Fruit fly (Drosophila melanogaster) whole organism, embryonic: ENCODE results near the gene CG16789.

Experiments
- Adf1 ChIP-seq: fragments of 200-800 bp; sonication (Bioruptor generic); IDR thresholded peaks from 2 replicates; pipeline ENCODE4 v1.3.6; 2022; ENCODE audit warnings: missing biosample characterization, missing genetic modification characterization
- Atf3 ChIP-seq: fragments of 200-800 bp; sonication (Bioruptor generic); optimal IDR thresholded peaks from 3 replicates; lab custom pipeline; 2016; ENCODE audit warnings: missing biosample characterization, missing genetic modification characterization
- B-H2 ChIP-seq: fragments of 200-800 bp; sonication (Bioruptor generic); optimal IDR thresholded peaks from 2 replicates; lab custom pipeline; 2018; ENCODE audit warnings: missing biosample characterization, mild to moderate bottlenecking, missing genetic modification characterization
- Bgb ChIP-seq: fragments of 200-800 bp; sonication (Bioruptor generic); IDR thresholded peaks from 2 replicates; pipeline ENCODE4 v1.3.6; 2022; ENCODE audit warnings: missing biosample characterization, missing genetic modification characterization; ENCODE audit not compliant: partially characterized antibody
- CG10274 ChIP-seq: fragments of 200-800 bp; sonication (Bioruptor generic); optimal IDR thresholded peaks from 3 replicates; lab custom pipeline; 2017; ENCODE audit warnings: missing biosample characterization, mild to moderate bottlenecking, missing genetic modification characterization
- CG10565 ChIP-seq: fragments of 200-800 bp; sonication (Bioruptor generic); optimal IDR thresholded peaks from 3 replicates; lab custom pipeline; 2016; ENCODE audit warnings: missing biosample characterization, mild to moderate bottlenecking, missing genetic modification characterization
- CG10654 ChIP-seq: fragments of 200-800 bp; sonication (Bioruptor generic); optimal IDR thresholded peaks from 2 replicates; lab custom pipeline; 2016; ENCODE audit warnings: missing biosample characterization, missing genetic modification characterization
- CG10979 ChIP-seq: fragments of 200-800 bp; sonication (Bioruptor generic); optimal IDR thresholded peaks from 2 replicates; lab custom pipeline; 2018; ENCODE audit warnings: missing biosample characterization, mild to moderate bottlenecking, missing genetic modification characterization, moderate library complexity
- CG11723 ChIP-seq: fragments of 200-800 bp; sonication (Bioruptor generic); optimal IDR thresholded peaks from 2 replicates; lab custom pipeline; 2017; ENCODE audit warnings: missing biosample characterization, mild to moderate bottlenecking, missing genetic modification characterization
- CG12155 ChIP-seq: fragments of 200-800 bp; sonication (Bioruptor generic); optimal IDR thresholded peaks from 3 replicates; lab custom pipeline; 2016; ENCODE audit warnings: missing biosample characterization, missing genetic modification characterization
- CG13894 ChIP-seq: fragments of 200-800 bp; sonication (Bioruptor generic); optimal IDR thresholded peaks from 3 replicates; lab custom pipeline; 2018; ENCODE audit warnings: missing biosample characterization, mild to moderate bottlenecking, missing genetic modification characterization, moderate library complexity
- CG1647 ChIP-seq: fragments of 200-800 bp; sonication (Bioruptor generic); optimal IDR thresholded peaks from 3 replicates; lab custom pipeline; 2016; ENCODE audit warnings: missing biosample characterization, missing genetic modification characterization
- CG17568 ChIP-seq: fragments of 200-800 bp; sonication (Bioruptor generic); optimal IDR thresholded peaks from 2 replicates; lab custom pipeline; 2018; ENCODE audit warnings: missing biosample characterization, mild to moderate bottlenecking, missing genetic modification characterization, moderate library complexity
- CG1832 ChIP-seq: fragments of 200-800 bp; sonication (Bioruptor generic); optimal IDR thresholded peaks from 2 replicates; lab custom pipeline; 2017; ENCODE audit warnings: missing biosample characterization, mild to moderate bottlenecking, missing genetic modification characterization, inconsistent platforms
- CG18476 ChIP-seq: fragments of 200-800 bp; sonication (Bioruptor generic); optimal IDR thresholded peaks from 2 replicates; lab custom pipeline; 2016; ENCODE audit warnings: missing biosample characterization, mild to moderate bottlenecking, missing genetic modification characterization
- CG18599 ChIP-seq: fragments of 200-800 bp; sonication (Bioruptor generic); optimal IDR thresholded peaks from 3 replicates; lab custom pipeline; 2017; ENCODE audit warnings: missing biosample characterization, missing genetic modification characterization, mild to moderate bottlenecking, moderate library complexity, missing genetic modification reagents
- CG2116 ChIP-seq: fragments of 200-800 bp; sonication (Bioruptor generic); optimal IDR thresholded peaks from 3 replicates; lab custom pipeline; 2018; ENCODE audit warnings: missing biosample characterization, mild to moderate bottlenecking, missing genetic modification characterization
- CG2875 ChIP-seq: fragments of 200-800 bp; sonication (Bioruptor generic); optimal IDR thresholded peaks from 2 replicates; lab custom pipeline; 2017; ENCODE audit warnings: missing biosample characterization, mild to moderate bottlenecking, missing genetic modification characterization, missing genetic modification reagents
- CG33557 ChIP-seq: fragments of 200-800 bp; sonication (Bioruptor generic); optimal IDR thresholded peaks from 2 replicates; lab custom pipeline; 2019; ENCODE audit warnings: missing biosample characterization, mild to moderate bottlenecking, missing genetic modification characterization, moderate library complexity
- CG4404 ChIP-seq: fragments of 200-800 bp; sonication (Bioruptor generic); IDR thresholded peaks from 2 replicates; pipeline ENCODE4 v1.3.6; 2022; ENCODE audit warnings: missing biosample characterization, missing genetic modification characterization
- CG7786 ChIP-seq: fragments of 200-800 bp; sonication (Bioruptor generic); optimal IDR thresholded peaks from 2 replicates; lab custom pipeline; 2016; ENCODE audit warnings: missing biosample characterization, missing genetic modification characterization
- CG7839 ChIP-seq: fragments of 200-800 bp; sonication (Bioruptor generic); optimal IDR thresholded peaks from 3 replicates; lab custom pipeline; 2018; ENCODE audit warnings: missing biosample characterization, mild to moderate bottlenecking, missing genetic modification characterization, moderate library complexity
- CG7963 ChIP-seq: fragments of 200-800 bp; sonication (Bioruptor generic); IDR thresholded peaks from 3 replicates; pipeline ENCODE4 v1.3.6; 2022; ENCODE audit warnings: missing biosample characterization, missing genetic modification characterization; ENCODE audit not compliant: partially characterized antibody
- CG8388 ChIP-seq: fragments of 200-800 bp; sonication (Bioruptor generic); optimal IDR thresholded peaks from 2 replicates; lab custom pipeline; 2019; ENCODE audit warnings: missing biosample characterization, mild to moderate bottlenecking, missing genetic modification characterization, moderate library complexity
- CG8944 ChIP-seq: fragments of 200-800 bp; sonication (Bioruptor generic); optimal IDR thresholded peaks from 3 replicates; lab custom pipeline; 2016; ENCODE audit warnings: missing biosample characterization, missing genetic modification characterization
- CG9215 ChIP-seq: fragments of 200-800 bp; sonication (Bioruptor generic); IDR thresholded peaks from 2 replicates; pipeline ENCODE4 v1.3.6; 2022; ENCODE audit warnings: missing biosample characterization, missing genetic modification characterization
- CG9817 ChIP-seq: fragments of 200-800 bp; sonication (Bioruptor generic); optimal IDR thresholded peaks from 2 replicates; lab custom pipeline; 2018; ENCODE audit warnings: missing biosample characterization, mild to moderate bottlenecking, missing genetic modification characterization, moderate library complexity
- CkIIα-i1 ChIP-seq: fragments of 200-800 bp; sonication (Bioruptor generic); IDR thresholded peaks from 2 replicates; pipeline ENCODE4 v1.3.6; 2022; ENCODE audit warnings: missing biosample characterization, missing genetic modification characterization
- Eip74EF ChIP-seq, 2 experiments: fragments of 200-800 bp in 1 of 2; fragments of >200 bp in 1 of 2; sonication (Bioruptor generic) in 1 of 2; optimal IDR thresholded peaks; 2 replicates each; lab custom pipeline; 2017 to 2019; ENCODE audit warnings: missing biosample characterization in 2 of 2, missing genetic modification characterization in 2 of 2, mild to moderate bottlenecking in 1 of 2, moderate library complexity in 1 of 2
- GATAe ChIP-seq: fragments of 200-800 bp; sonication (Bioruptor generic); conservative IDR thresholded peaks from 2 replicates; pipeline ENCODE4 v1.3.6; 2022; ENCODE audit warnings: missing biosample characterization, missing genetic modification characterization
- HLH3B ChIP-seq: fragments of 200-800 bp; sonication (Bioruptor generic); IDR thresholded peaks from 2 replicates; pipeline ENCODE4 v1.3.6; 2022; ENCODE audit warnings: missing biosample characterization, missing genetic modification characterization
- Hr3 ChIP-seq: fragments of 200-800 bp; sonication (Bioruptor generic); optimal IDR thresholded peaks from 3 replicates; lab custom pipeline; 2016; ENCODE audit warnings: missing biosample characterization, missing genetic modification characterization
- Hr78 ChIP-seq, 2 experiments: fragments of 200-800 bp in 1 of 2; fragments of >200 bp in 1 of 2; sonication (Bioruptor generic) in 1 of 2; optimal IDR thresholded peaks; 2 replicates each; lab custom pipeline; 2017 to 2019; ENCODE audit warnings: missing biosample characterization in 2 of 2, missing genetic modification characterization in 2 of 2, mild to moderate bottlenecking in 1 of 2, moderate library complexity in 1 of 2
- Opbp ChIP-seq: fragments of 200-800 bp; sonication (Bioruptor generic); IDR thresholded peaks from 3 replicates; pipeline ENCODE4 v1.3.6; 2022; ENCODE audit warnings: missing biosample characterization, missing genetic modification characterization; ENCODE audit not compliant: partially characterized antibody
- Ssrp ChIP-seq: fragments of 200-800 bp; sonication (Bioruptor generic); optimal IDR thresholded peaks from 2 replicates; lab custom pipeline; 2018; ENCODE audit warnings: missing biosample characterization, mild to moderate bottlenecking, missing genetic modification characterization, moderate library complexity
- eve ChIP-seq, 2 experiments: fragments of >200 bp; optimal IDR thresholded peaks; 2 replicates each; lab custom pipeline; 2017; ENCODE audit warnings: missing biosample characterization in 2 of 2, missing genetic modification characterization in 2 of 2
- fd64A ChIP-seq: fragments of 200-800 bp; sonication (Bioruptor generic); optimal IDR thresholded peaks from 3 replicates; lab custom pipeline; 2018; ENCODE audit warnings: missing biosample characterization, mild to moderate bottlenecking, missing genetic modification characterization
- gem ChIP-seq: fragments of 200-800 bp; sonication (Bioruptor generic); optimal IDR thresholded peaks from 2 replicates; lab custom pipeline; 2019; ENCODE audit warnings: missing biosample characterization, mild to moderate bottlenecking, missing genetic modification characterization, moderate library complexity
- mirr ChIP-seq: fragments of 200-800 bp; sonication (Bioruptor generic); optimal IDR thresholded peaks from 3 replicates; lab custom pipeline; 2018; ENCODE audit warnings: missing biosample characterization, mild to moderate bottlenecking, missing genetic modification characterization
- oc ChIP-seq: fragments of 200-800 bp; sonication (Bioruptor generic); optimal IDR thresholded peaks from 2 replicates; lab custom pipeline; 2018; ENCODE audit warnings: missing biosample characterization, mild to moderate bottlenecking, missing genetic modification characterization, moderate library complexity
- org-1 ChIP-seq: fragments of 200-800 bp; sonication (Bioruptor generic); optimal IDR thresholded peaks from 2 replicates; lab custom pipeline; 2017; ENCODE audit warnings: missing biosample characterization, missing genetic modification characterization
- p53 ChIP-seq: fragments of 200-800 bp; sonication (Bioruptor generic); optimal IDR thresholded peaks from 2 replicates; lab custom pipeline; 2016; ENCODE audit warnings: missing biosample characterization, missing genetic modification characterization
- pb ChIP-seq: fragments of 200-800 bp; sonication (Bioruptor generic); optimal IDR thresholded peaks from 3 replicates; lab custom pipeline; 2016; ENCODE audit warnings: missing biosample characterization, missing genetic modification characterization
- slou ChIP-seq: fragments of 200-800 bp; sonication (Bioruptor generic); optimal IDR thresholded peaks from 3 replicates; lab custom pipeline; 2016; ENCODE audit warnings: missing biosample characterization, missing genetic modification characterization
- sqz ChIP-seq: fragments of 200-800 bp; sonication (Bioruptor generic); optimal IDR thresholded peaks from 3 replicates; lab custom pipeline; 2018; ENCODE audit warnings: missing biosample characterization, mild to moderate bottlenecking, missing genetic modification characterization
- stwl ChIP-seq: fragments of 200-800 bp; sonication (Bioruptor generic); optimal IDR thresholded peaks from 3 replicates; lab custom pipeline; 2018; ENCODE audit warnings: missing biosample characterization, mild to moderate bottlenecking, missing genetic modification characterization, moderate library complexity
- sug ChIP-seq: fragments of 200-800 bp; optimal IDR thresholded peaks from 2 replicates; lab custom pipeline; 2019; ENCODE audit warnings: missing biosample characterization, mild to moderate bottlenecking, missing genetic modification characterization, moderate library complexity
- tup ChIP-seq: fragments of 200-800 bp; sonication (Bioruptor generic); optimal IDR thresholded peaks from 2 replicates; lab custom pipeline; 2016; ENCODE audit warnings: missing biosample characterization, mild to moderate bottlenecking, missing genetic modification characterization, moderate library complexity

Gene CG16789

dm6 chr3R:9563240-9563992, 2.6 kb upstream of the CG16789 start, which contains the start of the genes CG9393 and Vps45 (continued):
- TF ChIP-seq tup (GFP tag; lab: Kevin White, UChicago) (peak; percentile 25), Opbp (GFP tag; lab: Robert Waterston, UW) (peak; percentile 90), fd64A (GFP tag; lab: Kevin White, UChicago) (no peak), org-1 (GFP tag; lab: Kevin White, UChicago) (no peak), CG1832 (GFP tag; lab: Kevin White, UChicago) (no peak), CG2116 (peak; percentile 95), stwl (tag; lab: Kevin White, UChicago) (peak; percentile 53), mirr (GFP tag; lab: Kevin White, UChicago) (peak; percentile 29), CG7786 (GFP tag; lab: Kevin White, UChicago) (peak; percentile 57), Eip74EF (GFP tag; optimal IDR thresholded peaks at IDR 0.05; lab: Kevin White, UChicago) (no peak), Bgb (GFP tag; lab: Robert Waterston, UW) (peak; percentile 94), CG9215 (peak; percentile 63), CG2875 (GFP tag; lab: Kevin White, UChicago) (no peak), Adf1 (GFP tag; lab: Robert Waterston, UW) (peak; percentile 9; the same call in 1 of the 2 replicates), sqz (GFP tag; lab: Kevin White, UChicago) (no peak), pb (GFP tag; lab: Kevin White, UChicago) (no peak), CG4404 (GFP tag; lab: Robert Waterston, UW) (no peak; the same call in none of the 2 replicates), CG10565 (GFP tag; lab: Kevin White, UChicago) (no peak), oc (tag; lab: Kevin White, UChicago) (no peak), CG33557 (GFP tag; lab: Kevin White, UChicago) (peak; percentile 54), sug (tag; lab: Kevin White, UChicago) (peak; percentile 83), CG7839 (tag; lab: Kevin White, UChicago) (no peak), eve (GFP tag; optimal IDR thresholded peaks at IDR 0.05; lab: Kevin White, UChicago) (no peak), CG7963 (GFP tag; lab: Robert Waterston, UW) (peak; percentile 87), CG10979 (tag; lab: Kevin White, UChicago) (peak; percentile 45), HLH3B (GFP tag; lab: Robert Waterston, UW) (no peak; the same call in 1 of the 2 replicates), CG12155 (GFP tag; lab: Kevin White, UChicago) (peak; percentile 63), CG8944 (peak; percentile 7), gem (tag; lab: Kevin White, UChicago) (no peak), GATAe (GFP tag; lab: Robert Waterston, UW) (peak; percentile 71), CkIIα-i1 (GFP tag; lab: Robert Waterston, UW) (no peak), Hr78 (GFP tag; optimal IDR thresholded peaks at IDR 0.05; lab: Kevin White, UChicago) (no peak), Atf3 (GFP tag; lab: Kevin White, UChicago) (peak; percentile 42), CG13894 (tag; lab: Kevin White, UChicago) (no peak), CG17568 (no peak), CG10654 (GFP tag; lab: Kevin White, UChicago) (peak; percentile 59), CG9817 (tag; lab: Kevin White, UChicago) (peak; percentile 71), p53 (no peak), CG11723 (GFP tag; lab: Kevin White, UChicago) (no peak), Ssrp (tag; lab: Kevin White, UChicago) (peak; percentile 47), CG8388 (GFP tag; lab: Kevin White, UChicago) (no peak), CG18476 (peak; percentile 52), B-H2 (peak; percentile 70), Hr3 (GFP tag; lab: Kevin White, UChicago) (peak; percentile 69), CG18599 (GFP tag; lab: Kevin White, UChicago) (no peak), slou (GFP tag; lab: Kevin White, UChicago) (no peak), CG1647 (GFP tag; lab: Kevin White, UChicago) (peak; percentile 45), CG10274 (no peak)
